Worm (Caenorhabditis elegans) whole organism, L4 larva: ENCODE results near the gene Y50D4B.1.

Experiments
- ZK546.5 ChIP-seq, 2 experiments: sonication (generic microtip); optimal IDR thresholded peaks; 2 replicates each; lab custom pipeline; 2017; ENCODE audit warnings: missing biosample characterization in 2 of 2, missing genetic modification characterization in 2 of 2
- ceh-32 ChIP-seq: sonication (generic microtip); optimal IDR thresholded peaks from 2 replicates; lab custom pipeline; 2016; ENCODE audit warnings: mild to moderate bottlenecking, missing genetic modification characterization, missing compliant biosample characterization; ENCODE audit not compliant: poor library complexity
- daf-12 ChIP-seq: fragments of 150-350 bp; optimal IDR thresholded peaks from 2 replicates; lab custom pipeline; 2014; ENCODE audit warnings: missing biosample characterization, missing genetic modification reagents, missing genetic modification characterization
- dpl-1 ChIP-seq: fragments of 150-350 bp; optimal IDR thresholded peaks from 2 replicates; lab custom pipeline; 2014; ENCODE audit warnings: missing biosample characterization, missing genetic modification reagents, missing genetic modification characterization
- jun-1 ChIP-seq: fragments of 150-350 bp; optimal IDR thresholded peaks from 2 replicates; lab custom pipeline; 2014; ENCODE audit warnings: missing biosample characterization, missing genetic modification reagents, missing genetic modification characterization
- lin-13 ChIP-seq: fragments of 150-350 bp; optimal IDR thresholded peaks from 2 replicates; lab custom pipeline; 2014; ENCODE audit warnings: missing biosample characterization, missing genetic modification reagents, missing genetic modification characterization
- mep-1 ChIP-seq: fragments of 150-350 bp; sonication (generic microtip); optimal IDR thresholded peaks from 3 replicates; lab custom pipeline; 2014; ENCODE audit warnings: missing biosample characterization, missing genetic modification characterization
- nhr-11 ChIP-seq: fragments of 150-350 bp; optimal IDR thresholded peaks from 2 replicates; lab custom pipeline; 2014; ENCODE audit warnings: missing biosample characterization, missing genetic modification characterization
- pqm-1 ChIP-seq: sonication (generic microtip); optimal IDR thresholded peaks from 2 replicates; lab custom pipeline; 2017; ENCODE audit warnings: missing biosample characterization, missing genetic modification characterization
- snpc-1.2 ChIP-seq: fragments of 200-800 bp; sonication (Bioruptor generic); IDR thresholded peaks from 2 replicates; pipeline ENCODE4 v1.3.6; 2022; ENCODE audit warnings: missing genetic modification reagents, missing genetic modification characterization, missing compliant biosample characterization
- zag-1 ChIP-seq: fragments of 150-350 bp; optimal IDR thresholded peaks from 2 replicates; lab custom pipeline; 2014; ENCODE audit warnings: missing biosample characterization, missing genetic modification characterization
- ztf-11 ChIP-seq: fragments of 150-350 bp; optimal IDR thresholded peaks from 2 replicates; lab custom pipeline; 2014; ENCODE audit warnings: missing biosample characterization, missing genetic modification characterization

ce11 chrV:1102569-1102968, 10.2 kb upstream of the Y50D4B.1 start:
- TF ChIP-seq dpl-1 = no peak
- no peak for TF ChIP-seq nhr-11 (tag; lab: Kevin White, UChicago)
- TF ChIP-seq zag-1 = no peak
- TF ChIP-seq daf-12 (tag; lab: Kevin White, UChicago) = no peak
- no peak for TF ChIP-seq ceh-32 (tag; lab: Kevin White, UChicago)
- TF ChIP-seq snpc-1.2 (GFP tag; lab: Robert Waterston, UW) = no peak
- no peak for TF ChIP-seq ztf-11 (tag; lab: Kevin White, UChicago)
- no peak for TF ChIP-seq jun-1
- TF ChIP-seq ZK546.5 (tag; optimal IDR thresholded peaks at IDR 0.05; lab: Kevin White, UChicago) = no peak
- no peak for TF ChIP-seq pqm-1 (tag; lab: Kevin White, UChicago)
- TF ChIP-seq lin-13 (GFP tag; lab: Kevin White, UChicago) = no peak
- TF ChIP-seq mep-1 (tag; lab: Kevin White, UChicago) = no peak
